Worm (Caenorhabditis elegans) whole organism, late embryonic: ENCODE measurements around the gene pat-12.

ENCODE experiments used
- C38D4.7 ChIP-seq: fragments of 200-800 bp; sonication (Bioruptor generic); optimal IDR thresholded peaks from 2 replicates; lab custom pipeline; 2018; ENCODE audit warnings: mild to moderate bottlenecking, missing genetic modification characterization, moderate library complexity, missing compliant biosample characterization
- ahr-1 ChIP-seq: sonication (generic microtip); optimal IDR thresholded peaks from 2 replicates; lab custom pipeline; 2016; ENCODE audit warnings: missing genetic modification characterization, missing compliant biosample characterization
- ceh-2 ChIP-seq: sonication (generic microtip); optimal IDR thresholded peaks from 2 replicates; lab custom pipeline; 2016; ENCODE audit warnings: missing genotype, missing genetic modification characterization, missing compliant biosample characterization
- ceh-22 ChIP-seq: sonication (generic microtip); optimal IDR thresholded peaks from 2 replicates; lab custom pipeline; 2017; ENCODE audit warnings: missing biosample characterization, missing genetic modification characterization
- ceh-24 ChIP-seq: sonication (generic microtip); optimal IDR thresholded peaks from 2 replicates; lab custom pipeline; 2016; ENCODE audit warnings: mild to moderate bottlenecking, missing genetic modification characterization, missing compliant biosample characterization
- ceh-30 ChIP-seq: fragments of 150-350 bp; optimal IDR thresholded peaks from 2 replicates; lab custom pipeline; 2014; ENCODE audit warnings: missing biosample characterization, missing genetic modification characterization
- ceh-31 ChIP-seq: sonication (generic microtip); optimal IDR thresholded peaks from 2 replicates; lab custom pipeline; 2016; ENCODE audit warnings: missing genetic modification characterization, missing compliant biosample characterization
- ceh-34 ChIP-seq: sonication (generic microtip); optimal IDR thresholded peaks from 2 replicates; lab custom pipeline; 2016; ENCODE audit warnings: mild to moderate bottlenecking, missing genetic modification characterization, missing compliant biosample characterization
- ceh-45 ChIP-seq: fragments of 200-800 bp; sonication (Bioruptor generic); IDR thresholded peaks from 2 replicates; pipeline ENCODE4 v1.3.6; 2022; ENCODE audit warnings: missing genetic modification reagents, missing genetic modification characterization, missing compliant biosample characterization
- ceh-48 ChIP-seq: sonication (generic microtip); optimal IDR thresholded peaks from 2 replicates; lab custom pipeline; 2016; ENCODE audit warnings: missing genetic modification characterization, inconsistent platforms, missing compliant biosample characterization
- ceh-6 ChIP-seq: fragments of 200-800 bp; sonication (Bioruptor generic); optimal IDR thresholded peaks from 2 replicates; lab custom pipeline; 2018; ENCODE audit warnings: mild to moderate bottlenecking, missing genetic modification characterization, missing compliant biosample characterization
- ceh-9 ChIP-seq: sonication (generic microtip); optimal IDR thresholded peaks from 2 replicates; lab custom pipeline; 2016; ENCODE audit warnings: mild to moderate bottlenecking, missing genetic modification characterization, inconsistent platforms, missing compliant biosample characterization
- che-1 ChIP-seq: sonication (generic microtip); optimal IDR thresholded peaks from 2 replicates; lab custom pipeline; 2016; ENCODE audit warnings: mild to moderate bottlenecking, missing genetic modification characterization, missing compliant biosample characterization
- dmd-4 ChIP-seq: sonication (generic microtip); optimal IDR thresholded peaks from 2 replicates; lab custom pipeline; 2016; ENCODE audit warnings: borderline replicate concordance, missing genetic modification characterization, missing compliant biosample characterization
- elt-2 ChIP-seq: sonication (generic microtip); optimal IDR thresholded peaks from 2 replicates; lab custom pipeline; 2016; ENCODE audit warnings: missing genetic modification reagents, missing genetic modification characterization, missing compliant biosample characterization
- eyg-1 ChIP-seq: sonication (generic microtip); optimal IDR thresholded peaks from 2 replicates; lab custom pipeline; 2016; ENCODE audit warnings: missing genotype, missing genetic modification characterization, missing compliant biosample characterization
- fax-1 ChIP-seq: sonication (generic microtip); optimal IDR thresholded peaks from 2 replicates; lab custom pipeline; 2016; ENCODE audit warnings: missing genotype, missing genetic modification characterization, missing compliant biosample characterization
- fkh-10 ChIP-seq: fragments of 150-350 bp; optimal IDR thresholded peaks from 2 replicates; lab custom pipeline; 2014; ENCODE audit warnings: missing biosample characterization, missing genetic modification reagents, missing genetic modification characterization
- gmeb-2 ChIP-seq: sonication (generic microtip); optimal IDR thresholded peaks from 2 replicates; lab custom pipeline; 2016; ENCODE audit warnings: missing genetic modification characterization, inconsistent platforms, missing compliant biosample characterization
- hlh-13 ChIP-seq: fragments of 200-800 bp; sonication (Bioruptor generic); optimal IDR thresholded peaks from 2 replicates; lab custom pipeline; 2018; ENCODE audit warnings: mild to moderate bottlenecking, missing genetic modification characterization, missing compliant biosample characterization
- hlh-15 ChIP-seq: sonication (generic microtip); optimal IDR thresholded peaks from 2 replicates; lab custom pipeline; 2016; ENCODE audit warnings: missing genetic modification characterization, missing compliant biosample characterization
- hlh-6 ChIP-seq: sonication (generic microtip); optimal IDR thresholded peaks from 2 replicates; lab custom pipeline; 2016; ENCODE audit warnings: missing genotype, missing genetic modification characterization, missing compliant biosample characterization
- lim-6 ChIP-seq: sonication (generic microtip); optimal IDR thresholded peaks from 2 replicates; lab custom pipeline; 2016; ENCODE audit warnings: missing genetic modification characterization, missing compliant biosample characterization
- lin-11 ChIP-seq: fragments of 200-800 bp; sonication (Bioruptor generic); optimal IDR thresholded peaks from 2 replicates; lab custom pipeline; 2018; ENCODE audit warnings: mild to moderate bottlenecking, missing genetic modification characterization, missing compliant biosample characterization
- madf-2 ChIP-seq: sonication (generic microtip); optimal IDR thresholded peaks from 2 replicates; lab custom pipeline; 2017; ENCODE audit warnings: missing genetic modification characterization, missing compliant biosample characterization
- nhr-232 ChIP-seq: sonication (generic microtip); optimal IDR thresholded peaks from 2 replicates; lab custom pipeline; 2016; ENCODE audit warnings: missing genetic modification characterization, missing compliant biosample characterization
- npax-4 ChIP-seq: sonication (generic microtip); optimal IDR thresholded peaks from 2 replicates; lab custom pipeline; 2016; ENCODE audit warnings: missing genetic modification characterization, missing compliant biosample characterization
- odd-2 ChIP-seq: sonication (generic microtip); optimal IDR thresholded peaks from 2 replicates; lab custom pipeline; 2017; ENCODE audit warnings: antibody characterized with exemption, mild to moderate bottlenecking, missing genetic modification characterization, missing compliant biosample characterization
- pha-4 ChIP-seq: fragments of 150-350 bp; optimal IDR thresholded peaks from 2 replicates; lab custom pipeline; 2018; ENCODE audit warnings: missing biosample characterization, missing genetic modification reagents, missing genetic modification characterization
- pqm-1 ChIP-seq: sonication (generic microtip); optimal IDR thresholded peaks from 2 replicates; lab custom pipeline; 2016; ENCODE audit warnings: missing genetic modification characterization, missing compliant biosample characterization
- pros-1 ChIP-seq: fragments of 150-350 bp; optimal IDR thresholded peaks from 2 replicates; lab custom pipeline; 2014; ENCODE audit warnings: missing biosample characterization, missing genetic modification reagents, missing genetic modification characterization
- ref-2 ChIP-seq: sonication (generic microtip); optimal IDR thresholded peaks from 2 replicates; lab custom pipeline; 2016; ENCODE audit warnings: missing genetic modification characterization, missing compliant biosample characterization
- sdc-2 ChIP-seq: sonication (generic microtip); optimal IDR thresholded peaks from 2 replicates; lab custom pipeline; 2016; ENCODE audit warnings: missing genotype, missing genetic modification characterization, missing compliant biosample characterization
- sox-4 ChIP-seq: sonication (generic microtip); optimal IDR thresholded peaks from 2 replicates; lab custom pipeline; 2017; ENCODE audit warnings: mild to moderate bottlenecking, missing genetic modification characterization, inconsistent platforms, missing compliant biosample characterization
- tbx-2 ChIP-seq: sonication (generic microtip); optimal IDR thresholded peaks from 2 replicates; lab custom pipeline; 2016; ENCODE audit warnings: missing genetic modification characterization, missing compliant biosample characterization
- ttx-3 ChIP-seq: sonication (generic microtip); optimal IDR thresholded peaks from 2 replicates; lab custom pipeline; 2016; ENCODE audit warnings: missing genetic modification reagents, missing genetic modification characterization, missing compliant biosample characterization
- unc-42 ChIP-seq: sonication (generic microtip); optimal IDR thresholded peaks from 2 replicates; lab custom pipeline; 2016; ENCODE audit warnings: missing genotype, missing genetic modification characterization, missing compliant biosample characterization
- unc-55 ChIP-seq: sonication (generic microtip); optimal IDR thresholded peaks from 2 replicates; lab custom pipeline; 2017; ENCODE audit warnings: missing biosample characterization, missing genetic modification reagents, missing genetic modification characterization
- unc-86 ChIP-seq: sonication (generic microtip); optimal IDR thresholded peaks from 2 replicates; lab custom pipeline; 2016; ENCODE audit warnings: missing genetic modification characterization, missing compliant biosample characterization

Gene pat-12

DNA sequence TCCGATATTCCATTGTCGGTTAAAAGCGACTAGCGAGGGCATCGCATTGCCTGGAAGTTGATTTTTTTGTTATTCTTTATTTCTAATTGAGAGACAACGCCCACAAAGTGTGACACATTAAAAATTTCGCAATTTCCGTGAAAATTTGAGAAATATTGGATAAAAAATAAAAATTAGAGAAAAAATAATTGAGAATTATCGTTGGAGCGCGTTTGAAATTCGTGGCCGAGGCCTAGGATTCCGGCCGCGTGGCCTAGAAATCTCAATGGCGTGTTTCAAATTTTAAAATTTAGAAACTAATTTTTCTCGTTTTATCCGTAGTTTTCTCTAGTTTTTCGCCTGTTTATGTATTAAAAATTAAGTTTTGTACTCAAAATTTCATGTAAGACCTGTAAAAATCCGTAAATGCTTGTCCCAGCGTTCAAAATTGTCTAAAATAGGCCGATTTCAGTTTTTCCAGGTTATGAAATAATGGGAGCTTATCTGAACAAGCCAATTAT, 31.1 kb upstream of the pat-12 start, which contains the start of the genes dagl-2 and ppm-1.G (continued):
- TF ChIP-seq ref-2 (tag; lab: Kevin White, UChicago) (peak; percentile 64), unc-86 (tag; lab: Kevin White, UChicago) (peak; percentile 0), ceh-2 (peak; percentile 74), ttx-3 (tag; lab: Kevin White, UChicago) (no peak), npax-4 (tag; lab: Kevin White, UChicago) (no peak), hlh-15 (tag; lab: Kevin White, UChicago) (no peak), C38D4.7 (GFP tag; lab: Kevin White, UChicago) (no peak), lin-11 (tag; lab: Kevin White, UChicago) (no peak), ceh-6 (GFP tag; lab: Kevin White, UChicago) (no peak), ceh-48 (tag; lab: Kevin White, UChicago) (no peak), pqm-1 (tag; lab: Kevin White, UChicago) (peak; percentile 7), che-1 (no peak), eyg-1 (tag; lab: Kevin White, UChicago) (no peak), hlh-6 (tag; lab: Kevin White, UChicago) (no peak), unc-55 (GFP tag; lab: Kevin White, UChicago) (no peak), pha-4 (no peak), ceh-22 (no peak), fkh-10 (GFP tag; lab: Kevin White, UChicago) (no peak), sdc-2 (tag; lab: Kevin White, UChicago) (peak; percentile 23)

DNA sequence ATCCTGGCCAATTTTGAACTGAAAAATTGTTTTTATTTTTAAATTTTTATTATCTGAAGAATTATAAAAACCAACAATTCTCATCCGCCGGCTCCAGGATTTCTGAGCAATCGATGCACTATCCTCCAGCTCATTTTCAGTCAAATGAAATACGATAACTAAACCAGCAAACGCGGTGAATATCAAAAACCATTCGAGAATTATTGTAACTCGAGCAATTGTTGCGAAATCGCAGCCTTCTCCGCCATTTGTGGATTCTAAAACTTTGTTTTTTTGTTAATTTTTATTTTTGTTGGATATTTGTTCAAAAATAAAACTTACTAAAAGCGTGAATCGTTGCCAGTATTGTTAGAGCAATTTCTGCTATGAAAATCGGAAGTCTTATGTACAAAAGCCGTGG, 30.3 kb upstream of the pat-12 start:
- no peak for TF ChIP-seq lim-6 (tag; lab: Kevin White, UChicago)
- TF ChIP-seq hlh-15 (tag; lab: Kevin White, UChicago): no peak
- TF ChIP-seq tbx-2: no peak
- no peak for TF ChIP-seq ceh-45 (GFP tag; lab: Robert Waterston, UW)
- no peak for TF ChIP-seq pqm-1 (tag; lab: Kevin White, UChicago)
- no peak for TF ChIP-seq dmd-4
- TF ChIP-seq hlh-13 (GFP tag; lab: Kevin White, UChicago): no peak
- no peak for TF ChIP-seq fax-1 (tag; lab: Kevin White, UChicago)
- TF ChIP-seq pros-1 (tag; lab: Kevin White, UChicago): no peak
- TF ChIP-seq gmeb-2 (tag; lab: Kevin White, UChicago): no peak
- no peak for TF ChIP-seq ceh-31 (tag; lab: Kevin White, UChicago)
- TF ChIP-seq elt-2: no peak
- no peak for TF ChIP-seq ceh-24 (tag; lab: Kevin White, UChicago)
- TF ChIP-seq sox-4 (tag; lab: Kevin White, UChicago): no peak
- TF ChIP-seq ceh-9 (tag; lab: Kevin White, UChicago): no peak
- TF ChIP-seq ahr-1 (tag; lab: Kevin White, UChicago): no peak
- TF ChIP-seq ceh-2: no peak
- no peak for TF ChIP-seq madf-2 (tag; lab: Kevin White, UChicago)
- TF ChIP-seq nhr-232 (tag; lab: Kevin White, UChicago): no peak
- no peak for TF ChIP-seq ceh-34

DNA sequence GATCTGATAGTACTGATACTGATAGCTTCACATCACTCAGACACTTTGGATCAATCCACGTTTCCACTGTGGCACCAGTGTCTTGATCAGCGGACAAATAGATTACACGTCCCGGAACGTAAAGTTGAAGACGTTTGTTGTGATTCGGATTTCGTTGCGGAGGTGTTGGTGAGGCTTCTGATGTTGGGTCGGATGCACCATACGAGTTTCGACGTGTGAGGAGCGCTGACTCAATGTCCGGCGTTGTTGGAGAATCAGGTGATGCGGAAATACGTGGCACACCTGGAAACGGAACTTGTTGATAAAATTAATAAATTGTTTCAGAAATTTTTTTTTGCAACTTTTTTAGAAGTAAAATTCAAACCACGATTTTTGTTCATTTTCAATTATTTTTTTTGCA, 26.5 kb upstream of the pat-12 start, which contains the start of gene alh-11:
Gene alh-11, minus strand, starts transcription at position 101 of the 400 bp plus-strand sequence.
- TF ChIP-seq eyg-1 (tag; lab: Kevin White, UChicago): no peak

DNA sequence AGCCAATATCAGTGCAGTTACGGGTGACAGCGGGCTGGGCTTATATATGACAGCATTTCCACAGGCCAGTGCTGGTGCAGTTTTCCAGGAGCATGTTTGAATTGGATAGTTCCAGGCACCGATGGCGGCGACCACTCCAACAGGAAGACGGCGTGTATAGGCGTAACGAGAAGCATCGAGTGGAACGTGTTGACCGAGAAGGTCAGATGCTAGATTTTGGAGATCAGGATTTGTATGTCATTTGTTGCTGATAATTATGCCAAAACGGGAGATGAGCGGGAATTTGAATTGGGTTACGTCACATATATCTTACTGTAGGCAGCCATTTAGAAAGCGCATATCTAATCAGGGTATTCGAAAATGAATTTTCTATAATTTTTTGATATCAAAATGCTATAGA, 23.2 kb upstream of the pat-12 start:
- TF ChIP-seq ceh-34 (no peak), lim-6 (tag; lab: Kevin White, UChicago) (no peak), ceh-48 (tag; lab: Kevin White, UChicago) (no peak), odd-2 (tag; lab: Kevin White, UChicago) (no peak), ceh-30 (tag; lab: Kevin White, UChicago) (no peak), eyg-1 (tag; lab: Kevin White, UChicago) (no peak), unc-42 (tag; lab: Kevin White, UChicago) (no peak), dmd-4 (no peak)
